Fruit fly (Drosophila melanogaster) whole organism, embryonic: ENCODE results near the gene Nckx30C.

ENCODE experiments used
- Awh ChIP-seq: fragments of 200-800 bp; sonication (Bioruptor generic); IDR thresholded peaks from 2 replicates; pipeline ENCODE4, ENCODE4 v1.3.6; 2022; ENCODE audit warnings: missing biosample characterization, missing genetic modification characterization
- CG10321 ChIP-seq: fragments of 200-800 bp; sonication (Bioruptor generic); IDR thresholded peaks from 2 replicates; pipeline ENCODE4 v1.3.6; 2022; ENCODE audit warnings: missing biosample characterization, missing genetic modification characterization
- Dll ChIP-seq: fragments of 200-800 bp; sonication (Bioruptor generic); IDR thresholded peaks from 4 replicates; pipeline ENCODE4 v1.3.6; 2022; ENCODE audit warnings: missing biosample characterization, missing genetic modification characterization; ENCODE audit not compliant: partially characterized antibody
- Hr3 ChIP-seq: fragments of 200-800 bp; sonication (Bioruptor generic); optimal IDR thresholded peaks from 3 replicates; lab custom pipeline; 2016; ENCODE audit warnings: missing biosample characterization, missing genetic modification characterization
- ara ChIP-seq: fragments of 200-800 bp; sonication (Bioruptor generic); IDR thresholded peaks from 2 replicates; pipeline ENCODE4 v1.3.6; 2022; ENCODE audit warnings: missing biosample characterization, missing genetic modification characterization
- az2 ChIP-seq: fragments of 200-800 bp; sonication (Bioruptor generic); optimal IDR thresholded peaks from 3 replicates; lab custom pipeline; 2016; ENCODE audit warnings: missing biosample characterization, missing genetic modification characterization
- gsb-n ChIP-seq: fragments of 200-800 bp; sonication (Bioruptor generic); optimal IDR thresholded peaks from 3 replicates; lab custom pipeline; 2018; ENCODE audit warnings: missing biosample characterization, mild to moderate bottlenecking, missing genetic modification characterization
- knrl ChIP-seq: fragments of 200-800 bp; sonication (Bioruptor generic); IDR thresholded peaks from 3 replicates; pipeline ENCODE4 v1.3.6; 2022; ENCODE audit warnings: missing biosample characterization, missing genetic modification characterization; ENCODE audit not compliant: partially characterized antibody
- schlank ChIP-seq: fragments of 200-800 bp; sonication (Bioruptor generic); optimal IDR thresholded peaks from 2 replicates; lab custom pipeline; 2018; ENCODE audit warnings: missing biosample characterization, mild to moderate bottlenecking, missing genetic modification characterization

DNA sequence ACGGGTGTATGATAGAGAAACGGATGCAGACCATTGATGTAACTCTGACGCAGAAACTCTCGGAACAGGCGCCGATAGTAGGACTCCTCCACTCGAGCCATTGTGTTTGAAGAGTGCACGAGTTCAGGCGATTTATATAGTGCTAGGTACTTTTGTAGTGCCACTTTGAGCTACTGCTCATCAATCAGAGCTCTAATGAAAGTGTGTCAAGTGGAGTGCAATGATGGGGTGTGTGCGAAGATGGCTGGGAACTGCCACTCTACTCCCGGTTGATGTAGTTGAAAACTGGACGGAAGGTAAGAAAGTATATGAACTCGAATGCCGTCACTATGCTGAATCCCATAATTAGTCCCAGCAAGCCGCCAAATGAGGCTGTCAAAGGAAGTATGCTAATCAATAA is 24.6 kb upstream of the Nckx30C start, which contains the start of gene ppk18:
- no peak for TF ChIP-seq gsb-n (tag; lab: Kevin White, UChicago)
- TF ChIP-seq az2: no peak
- no peak for TF ChIP-seq ara (GFP tag; lab: Robert Waterston, UW)
- TF ChIP-seq CG10321 (GFP tag; lab: Robert Waterston, UW): no peak
- TF ChIP-seq Hr3: no peak
- TF ChIP-seq Awh (GFP tag; lab: Robert Waterston, UW): no peak
- TF ChIP-seq schlank (tag; lab: Kevin White, UChicago): no peak
- no peak for TF ChIP-seq knrl (GFP tag; lab: Robert Waterston, UW)
- TF ChIP-seq Dll (GFP tag; lab: Robert Waterston, UW): no peak
